Worm (Caenorhabditis elegans) whole organism, L3 larva: Measurements from ENCODE around the gene Y82E9BR.22.
"Not testable (repeated sequence)": the region's sequence is repeated elsewhere in the genome, so short reads cannot be mapped to it uniquely, and the experiment has no call there.

Experiments
- elt-1 ChIP-seq: fragments of 150-350 bp; optimal IDR thresholded peaks from 2 replicates; lab custom pipeline; 2014; ENCODE audit warnings: missing biosample characterization, missing genetic modification characterization
- elt-3 ChIP-seq, 3 experiments: fragments of 150-350 bp in 1 of 3; sonication (generic microtip) in 2 of 3; optimal IDR thresholded peaks; 2 replicates in 2 of 3; 4 replicates in 1 of 3; lab custom pipeline; 2014 to 2017; ENCODE audit warnings: missing biosample characterization in 3 of 3, missing genetic modification characterization in 3 of 3
- lin-15B ChIP-seq: fragments of 150-350 bp; optimal IDR thresholded peaks from 2 replicates; lab custom pipeline; 2014; ENCODE audit warnings: missing biosample characterization, missing genetic modification characterization

ce11 chrIII:1357973-1358372 is 51.1 kb downstream of the Y82E9BR.22 start, which contains the start of gene Y82E9BR.8:
- not testable (repeated sequence) for TF ChIP-seq elt-1; elt-3 (tag; optimal IDR thresholded peaks at IDR 0.05; lab: Kevin White, UChicago); lin-15B
